Fruit fly (Drosophila melanogaster) whole organism, embryonic: ENCODE measurements around the gene Ir7g.

ENCODE experiments used
- Abd-B ChIP-seq: fragments of 200-800 bp; sonication (Bioruptor generic); optimal IDR thresholded peaks from 2 replicates; lab custom pipeline; 2018; ENCODE audit warnings: missing biosample characterization, mild to moderate bottlenecking, missing genetic modification characterization, moderate library complexity
- B-H1 ChIP-seq: fragments of 200-800 bp; sonication (Bioruptor generic); IDR thresholded peaks from 3 replicates; pipeline ENCODE4 v1.3.6; 2022; ENCODE audit warnings: missing biosample characterization, missing genetic modification characterization
- Blimp-1 ChIP-seq: fragments of 200-800 bp; sonication (Bioruptor generic); optimal IDR thresholded peaks from 3 replicates; lab custom pipeline; 2018; ENCODE audit warnings: missing biosample characterization, missing genetic modification characterization, mild to moderate bottlenecking, moderate library complexity, missing genetic modification reagents
- CG10543 ChIP-seq: fragments of 200-800 bp; sonication (Bioruptor generic); optimal IDR thresholded peaks from 3 replicates; lab custom pipeline; 2017; ENCODE audit warnings: missing biosample characterization, mild to moderate bottlenecking, missing genetic modification characterization, moderate library complexity
- CG11560 ChIP-seq: fragments of 200-800 bp; sonication (Bioruptor generic); IDR thresholded peaks from 3 replicates; pipeline ENCODE4 v1.3.6; 2022; ENCODE audit warnings: missing biosample characterization, missing genetic modification characterization
- CG13287 ChIP-seq: fragments of 200-800 bp; sonication (Bioruptor generic); IDR thresholded peaks from 2 replicates; pipeline ENCODE4 v1.3.6; 2022; ENCODE audit warnings: missing biosample characterization, missing genetic modification characterization; ENCODE audit not compliant: partially characterized antibody
- CG15011 ChIP-seq: fragments of 200-800 bp; sonication (Bioruptor generic); optimal IDR thresholded peaks from 3 replicates; lab custom pipeline; 2018; ENCODE audit warnings: missing biosample characterization, mild to moderate bottlenecking, missing genetic modification characterization
- CG1529 ChIP-seq: fragments of 200-800 bp; sonication (Bioruptor generic); optimal IDR thresholded peaks from 3 replicates; lab custom pipeline; 2018; ENCODE audit warnings: missing biosample characterization, missing genetic modification characterization
- CG1603 ChIP-seq: fragments of 200-800 bp; sonication (Bioruptor generic); optimal IDR thresholded peaks from 2 replicates; lab custom pipeline; 2019; ENCODE audit warnings: missing biosample characterization, mild to moderate bottlenecking, missing genetic modification characterization, moderate library complexity
- CG17802 ChIP-seq: fragments of 200-800 bp; sonication (Bioruptor generic); optimal IDR thresholded peaks from 2 replicates; lab custom pipeline; 2018; ENCODE audit warnings: missing biosample characterization, mild to moderate bottlenecking, missing genetic modification characterization, moderate library complexity
- CG1792 ChIP-seq: fragments of 200-800 bp; sonication (Bioruptor generic); optimal IDR thresholded peaks from 2 replicates; lab custom pipeline; 2016; ENCODE audit warnings: missing biosample characterization, missing genetic modification characterization
- CG18011 ChIP-seq: fragments of 200-800 bp; sonication (Bioruptor generic); optimal IDR thresholded peaks from 2 replicates; lab custom pipeline; 2017; ENCODE audit warnings: missing biosample characterization, missing genetic modification characterization, mild to moderate bottlenecking, moderate library complexity, missing genotype
- CG2129 ChIP-seq: fragments of 200-800 bp; sonication (Bioruptor generic); IDR thresholded peaks from 2 replicates; pipeline ENCODE4 v1.3.6; 2022; ENCODE audit warnings: missing biosample characterization, missing genetic modification characterization; ENCODE audit not compliant: partially characterized antibody
- CG3281 ChIP-seq: fragments of 200-800 bp; sonication (Bioruptor generic); optimal IDR thresholded peaks from 3 replicates; lab custom pipeline; 2017; ENCODE audit warnings: missing biosample characterization, mild to moderate bottlenecking, missing genetic modification characterization
- CG3995 ChIP-seq: fragments of 200-800 bp; sonication (Bioruptor generic); optimal IDR thresholded peaks from 3 replicates; lab custom pipeline; 2016; ENCODE audit warnings: missing biosample characterization, missing genetic modification characterization
- CG4730 ChIP-seq: fragments of 200-800 bp; sonication (Bioruptor generic); IDR thresholded peaks from 2 replicates; pipeline ENCODE4 v1.3.6; 2022; ENCODE audit warnings: missing biosample characterization, missing genetic modification characterization
- CG5180 ChIP-seq: fragments of 200-800 bp; sonication (Bioruptor generic); optimal IDR thresholded peaks from 3 replicates; lab custom pipeline; 2017; ENCODE audit warnings: missing biosample characterization, missing genetic modification characterization, mild to moderate bottlenecking, moderate library complexity, missing genetic modification reagents
- CG6765 ChIP-seq: fragments of 200-800 bp; sonication (Bioruptor generic); optimal IDR thresholded peaks from 3 replicates; lab custom pipeline; 2017; ENCODE audit warnings: missing biosample characterization, mild to moderate bottlenecking, missing genetic modification characterization
- CG6854 ChIP-seq: fragments of 200-800 bp; sonication (Bioruptor generic); optimal IDR thresholded peaks from 3 replicates; lab custom pipeline; 2017; ENCODE audit warnings: missing biosample characterization, mild to moderate bottlenecking, missing genetic modification characterization
- CG8089 ChIP-seq: fragments of 200-800 bp; sonication (Bioruptor generic); optimal IDR thresholded peaks from 3 replicates; lab custom pipeline; 2016; ENCODE audit warnings: missing biosample characterization, missing genetic modification characterization
- CTCF ChIP-seq: fragments of 200-800 bp; sonication (Bioruptor generic); optimal IDR thresholded peaks from 2 replicates; lab custom pipeline; 2017; ENCODE audit warnings: missing biosample characterization, mild to moderate bottlenecking, missing genetic modification characterization, moderate library complexity
- CkIIα-i1 ChIP-seq: fragments of 200-800 bp; sonication (Bioruptor generic); IDR thresholded peaks from 2 replicates; pipeline ENCODE4 v1.3.6; 2022; ENCODE audit warnings: missing biosample characterization, missing genetic modification characterization
- CoRest ChIP-seq: fragments of 200-800 bp; sonication (Bioruptor generic); optimal IDR thresholded peaks from 3 replicates; lab custom pipeline; 2018; ENCODE audit warnings: missing biosample characterization, mild to moderate bottlenecking, missing genetic modification characterization, moderate library complexity
- Dref ChIP-seq: fragments of 200-800 bp; sonication (Bioruptor generic); IDR thresholded peaks from 2 replicates; pipeline ENCODE4 v1.3.6; 2022; ENCODE audit warnings: missing biosample characterization, missing genetic modification characterization
- Drgx ChIP-seq: fragments of 200-800 bp; sonication (Bioruptor generic); IDR thresholded peaks from 2 replicates; pipeline ENCODE4 v1.3.6; 2022; ENCODE audit warnings: missing biosample characterization, missing genetic modification characterization
- Ets97D ChIP-seq: fragments of 200-800 bp; sonication (Bioruptor generic); optimal IDR thresholded peaks from 3 replicates; lab custom pipeline; 2016; ENCODE audit warnings: missing biosample characterization, missing genetic modification characterization
- H15 ChIP-seq: fragments of 200-800 bp; sonication (Bioruptor generic); IDR thresholded peaks from 3 replicates; pipeline ENCODE4 v1.3.6; 2022; ENCODE audit warnings: missing biosample characterization, missing genetic modification characterization
- Med ChIP-seq: fragments of 200-800 bp; sonication (Bioruptor generic); peaks from one replicate; lab custom pipeline; 2016; ENCODE audit warnings: missing biosample characterization, missing genetic modification characterization, mild to moderate bottlenecking, inconsistent platforms, moderate library complexity
- Mrtf ChIP-seq: fragments of 200-800 bp; sonication (Bioruptor generic); IDR thresholded peaks from 3 replicates; pipeline ENCODE4 v1.3.6; 2022; ENCODE audit warnings: missing biosample characterization, missing genetic modification characterization
- Nf-YB ChIP-seq: fragments of 200-800 bp; sonication (Bioruptor generic); optimal IDR thresholded peaks from 3 replicates; lab custom pipeline; 2019; ENCODE audit warnings: missing biosample characterization, mild to moderate bottlenecking, missing genetic modification characterization, moderate library complexity
- Oli ChIP-seq: fragments of 200-800 bp; sonication (Bioruptor generic); optimal IDR thresholded peaks from 2 replicates; lab custom pipeline; 2018; ENCODE audit warnings: missing biosample characterization, mild to moderate bottlenecking, missing genetic modification characterization, moderate library complexity
- Rfx ChIP-seq: fragments of 200-800 bp; sonication (Bioruptor generic); IDR thresholded peaks from 2 replicates; pipeline ENCODE4 v1.3.6; 2022; ENCODE audit warnings: missing biosample characterization, missing genetic modification characterization
- Sry-β ChIP-seq: fragments of 200-800 bp; sonication (Bioruptor generic); optimal IDR thresholded peaks from 2 replicates; lab custom pipeline; 2018; ENCODE audit warnings: missing biosample characterization, mild to moderate bottlenecking, missing genetic modification characterization, moderate library complexity
- az2 ChIP-seq: fragments of 200-800 bp; sonication (Bioruptor generic); optimal IDR thresholded peaks from 3 replicates; lab custom pipeline; 2016; ENCODE audit warnings: missing biosample characterization, missing genetic modification characterization
- crp ChIP-seq, 2 experiments: fragments of 200-800 bp; sonication (Bioruptor generic); optimal IDR thresholded peaks; 2 replicates in 1 of 2; 3 replicates in 1 of 2; lab custom pipeline; 2017; ENCODE audit warnings: missing biosample characterization in 2 of 2, missing genetic modification characterization in 2 of 2, mild to moderate bottlenecking in 1 of 2, moderate library complexity in 1 of 2
- dati ChIP-seq: fragments of 200-800 bp; sonication (Bioruptor generic); IDR thresholded peaks from 2 replicates; pipeline ENCODE4 v1.3.6; 2022; ENCODE audit warnings: missing biosample characterization, missing genetic modification characterization
- fd3F ChIP-seq: fragments of 200-800 bp; sonication (Bioruptor generic); optimal IDR thresholded peaks from 2 replicates; lab custom pipeline; 2018; ENCODE audit warnings: missing biosample characterization, mild to moderate bottlenecking, missing genetic modification characterization, moderate library complexity
- ham ChIP-seq: fragments of 200-800 bp; sonication (Bioruptor generic); IDR thresholded peaks from 2 replicates; pipeline ENCODE4 v1.3.6; 2022; ENCODE audit warnings: missing biosample characterization, missing genetic modification characterization
- klu ChIP-seq: fragments of 200-800 bp; sonication (Bioruptor generic); IDR thresholded peaks from 2 replicates; pipeline ENCODE4 v1.3.6; 2022; ENCODE audit warnings: missing biosample characterization, missing genetic modification characterization
- lab ChIP-seq: fragments of 200-800 bp; sonication (Bioruptor generic); optimal IDR thresholded peaks from 3 replicates; lab custom pipeline; 2017; ENCODE audit warnings: missing biosample characterization, missing genetic modification characterization, mild to moderate bottlenecking, moderate library complexity, missing genetic modification reagents
- nmo ChIP-seq: fragments of 200-800 bp; sonication (Bioruptor generic); optimal IDR thresholded peaks from 2 replicates; lab custom pipeline; 2018; ENCODE audit warnings: missing biosample characterization, mild to moderate bottlenecking, missing genetic modification characterization, moderate library complexity
- peb ChIP-seq: fragments of 200-800 bp; sonication (Bioruptor generic); IDR thresholded peaks from 2 replicates; pipeline ENCODE4 v1.3.6; 2022; ENCODE audit warnings: missing biosample characterization, missing genetic modification characterization
- pnt ChIP-seq: fragments of 200-800 bp; sonication (Bioruptor generic); optimal IDR thresholded peaks from 3 replicates; lab custom pipeline; 2016; ENCODE audit warnings: missing biosample characterization, missing genetic modification characterization
- prd ChIP-seq, 3 experiments: fragments of >200 bp in 2 of 3; fragments of 200-800 bp in 1 of 3; sonication (Bioruptor generic) in 1 of 3; optimal IDR thresholded peaks in 2 of 3; IDR thresholded peaks in 1 of 3; 2 replicates in 2 of 3; 3 replicates in 1 of 3; pipeline versions ENCODE4 v1.3.6 to Lab custom; 2017 to 2022; ENCODE audit warnings: missing biosample characterization in 1 of 3, missing genetic modification characterization in 1 of 3
- sd ChIP-seq: fragments of 200-800 bp; sonication (Bioruptor generic); optimal IDR thresholded peaks from 3 replicates; lab custom pipeline; 2018; ENCODE audit warnings: missing biosample characterization, mild to moderate bottlenecking, missing genetic modification characterization, moderate library complexity
- sisA ChIP-seq: fragments of 200-800 bp; sonication (Bioruptor generic); IDR thresholded peaks from 2 replicates; pipeline ENCODE4 v1.3.6; 2022; ENCODE audit warnings: missing biosample characterization, missing genetic modification characterization
- slp2 ChIP-seq: fragments of 200-800 bp; sonication (Bioruptor generic); optimal IDR thresholded peaks from 2 replicates; lab custom pipeline; 2016; ENCODE audit warnings: missing biosample characterization, missing genetic modification characterization
- sug ChIP-seq: fragments of 200-800 bp; optimal IDR thresholded peaks from 2 replicates; lab custom pipeline; 2019; ENCODE audit warnings: missing biosample characterization, mild to moderate bottlenecking, missing genetic modification characterization, moderate library complexity
- tll ChIP-seq, 2 experiments: fragments of 200-800 bp in 1 of 2; fragments of >200 bp in 1 of 2; sonication (Bioruptor generic) in 1 of 2; optimal IDR thresholded peaks; 2 replicates each; lab custom pipeline; 2017 to 2019; ENCODE audit warnings: missing biosample characterization in 2 of 2, missing genetic modification characterization in 2 of 2, mild to moderate bottlenecking in 1 of 2, moderate library complexity in 1 of 2

The Ir7g gene

DNA sequence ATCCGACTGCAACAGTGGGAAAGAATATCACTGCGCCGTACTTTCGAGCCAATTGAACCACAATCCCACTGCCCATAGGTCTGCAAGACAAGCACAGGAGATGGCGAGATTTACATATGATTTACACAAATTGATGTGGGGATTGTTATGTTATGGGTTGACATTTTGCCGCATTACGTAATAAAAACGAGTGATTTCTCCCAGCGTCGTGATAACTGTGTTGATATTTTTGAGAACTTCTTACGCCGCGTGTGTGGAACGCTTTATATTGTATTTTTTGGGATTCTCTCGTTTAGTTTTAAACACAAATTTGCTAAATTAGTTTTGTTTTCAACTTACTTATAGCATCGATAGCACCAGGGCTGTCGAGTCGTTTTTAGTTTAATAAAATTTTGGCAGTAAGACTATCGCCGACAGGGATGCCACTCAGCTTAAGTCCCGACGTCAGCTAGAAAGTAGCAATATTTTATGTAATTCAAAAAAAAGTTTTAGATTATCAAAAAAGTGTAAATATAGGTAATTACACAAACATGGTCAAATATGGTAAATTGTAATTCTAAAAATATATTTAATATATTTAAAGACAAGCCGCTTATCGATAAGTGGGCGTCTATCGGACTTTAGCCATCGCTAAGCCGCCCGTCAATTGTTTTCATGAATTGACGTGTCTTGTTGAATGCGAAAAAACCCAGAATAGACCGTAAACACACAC, 9.1 kb downstream of the Ir7g start, which contains the start of the genes CG45089, ND-MNLL and p115 (continued):
- TF ChIP-seq CG4730 (GFP tag; lab: Robert Waterston, UW): no peak
- peak; percentile 86 for TF ChIP-seq CG3995
- peak; percentile 86 for TF ChIP-seq Med (GFP tag; lab: Kevin White, UChicago)
- TF ChIP-seq dati (GFP tag; lab: Robert Waterston, UW): no peak
- TF ChIP-seq CG6854 (GFP tag; lab: Kevin White, UChicago): no peak
- TF ChIP-seq CoRest (tag; lab: Kevin White, UChicago): peak; percentile 64
- no peak for TF ChIP-seq pnt (GFP tag; lab: Kevin White, UChicago)
- TF ChIP-seq CG8089 (GFP tag; lab: Kevin White, UChicago): no peak
- TF ChIP-seq az2 (GFP tag; lab: Kevin White, UChicago): peak; percentile 55
- no peak for TF ChIP-seq CG17802
- peak; percentile 81 for TF ChIP-seq CG13287
- TF ChIP-seq CG1603 (tag; lab: Kevin White, UChicago): peak; percentile 27
- no peak for TF ChIP-seq CG11560 (tag; lab: Robert Waterston, UW)
- TF ChIP-seq tll (GFP tag; optimal IDR thresholded peaks at IDR 0.05; lab: Kevin White, UChicago): no peak
- TF ChIP-seq CTCF (GFP tag; lab: Kevin White, UChicago): no peak
- TF ChIP-seq Ets97D (GFP tag; lab: Kevin White, UChicago): peak; percentile 44
- no peak for TF ChIP-seq CkIIα-i1 (GFP tag; lab: Robert Waterston, UW)
- TF ChIP-seq CG18011: peak; percentile 29
- TF ChIP-seq slp2: no peak
- peak; percentile 30 for TF ChIP-seq CG6765
- peak; percentile 53 for TF ChIP-seq CG3281 (GFP tag; lab: Kevin White, UChicago)
- TF ChIP-seq H15 (GFP tag; lab: Robert Waterston, UW): 0 out of 3 replicates have a peak, but pooled peaks have one; percentile 14
- peak; percentile 73 for TF ChIP-seq nmo
- TF ChIP-seq lab (GFP tag; lab: Kevin White, UChicago): peak; percentile 65
- TF ChIP-seq B-H1 (GFP tag; lab: Robert Waterston, UW): no peak
- TF ChIP-seq Abd-B (GFP tag; lab: Kevin White, UChicago): peak; percentile 65
- no peak for TF ChIP-seq prd (optimal IDR thresholded peaks at IDR 0.05; lab: Kevin White, UChicago)
- TF ChIP-seq prd (GFP tag; IDR thresholded peaks at IDR 0.05; lab: Robert Waterston, UW): peak; percentile 65
- TF ChIP-seq sug (tag; lab: Kevin White, UChicago): peak; percentile 65
- TF ChIP-seq CG10543 (GFP tag; lab: Kevin White, UChicago): peak; percentile 50
- TF ChIP-seq CG2129 (GFP tag; lab: Robert Waterston, UW): peak; percentile 32
- no peak for TF ChIP-seq Oli (tag; lab: Kevin White, UChicago)
- peak in 1 of 2 experiments; percentile 39 for TF ChIP-seq crp (GFP tag; optimal IDR thresholded peaks at IDR 0.05; lab: Kevin White, UChicago)
- TF ChIP-seq sisA: peak; percentile 51
- TF ChIP-seq fd3F (GFP tag; lab: Kevin White, UChicago): peak; percentile 34
- TF ChIP-seq klu (GFP tag; lab: Robert Waterston, UW): peak; percentile 53
- TF ChIP-seq CG1529 (GFP tag; lab: Kevin White, UChicago): peak; percentile 6
- TF ChIP-seq Blimp-1 (GFP tag; lab: Kevin White, UChicago): peak; percentile 45
- no peak for TF ChIP-seq ham (GFP tag; lab: Robert Waterston, UW)
- peak; percentile 71; the same call in 1 of the 2 replicates for TF ChIP-seq Rfx
- 0 out of 2 replicates have a peak, but pooled peaks have one; percentile 20 for TF ChIP-seq Drgx
- TF ChIP-seq Sry-β (GFP tag; lab: Kevin White, UChicago): peak; percentile 89
- no peak for TF ChIP-seq CG1792 (GFP tag; lab: Kevin White, UChicago)
- TF ChIP-seq CG15011 (GFP tag; lab: Kevin White, UChicago): no peak
- no peak for TF ChIP-seq peb
- peak; percentile 19 for TF ChIP-seq Nf-YB (GFP tag; lab: Kevin White, UChicago)
- TF ChIP-seq sd (tag; lab: Kevin White, UChicago): peak; percentile 13
- TF ChIP-seq Dref (GFP tag; lab: Robert Waterston, UW): peak; percentile 66
- TF ChIP-seq CG5180 (GFP tag; lab: Kevin White, UChicago): no peak
- TF ChIP-seq Mrtf: no peak
